ENCODE assay signal across 4 worm cellular contexts in genomic region chrV:9796002-9796401, ce11.
TF ChIP-seq lines count a peak whose summit lies in the region.

No protein-coding gene starts in this region.

TF ChIP-seq in whole organism, L1 larva, 84 proteins besides CTCF, POLR2A, EP300 and RAD21 (continues in another document):
- TF ChIP-seq lir-3 (tag; optimal IDR thresholded peaks at IDR 0.05; lab: Kevin White, UChicago; ENCODE audit: poor library complexity), result no peak
- TF ChIP-seq elt-2 (tag; optimal IDR thresholded peaks at IDR 0.05; lab: Kevin White, UChicago), result no peak
- TF ChIP-seq F16B12.6 (tag; optimal IDR thresholded peaks at IDR 0.05; lab: Kevin White, UChicago), result no peak
- no peak for TF ChIP-seq C04F5.9 (tag; optimal IDR thresholded peaks at IDR 0.05; lab: Kevin White, UChicago)
- TF ChIP-seq nhr-85 (tag; lab: Kevin White, UChicago), result no peak
- no peak for TF ChIP-seq C16A3.4 (tag; optimal IDR thresholded peaks at IDR 0.05; lab: Kevin White, UChicago)
- no peak for TF ChIP-seq lin-15B (tag; optimal IDR thresholded peaks at IDR 0.05; lab: Kevin White, UChicago)
- TF ChIP-seq efl-3 (GFP tag; optimal IDR thresholded peaks at IDR 0.05; lab: Kevin White, UChicago), result no peak
- TF ChIP-seq dsc-1 (tag; optimal IDR thresholded peaks at IDR 0.05; lab: Kevin White, UChicago), result peak; percentile 77
- TF ChIP-seq pax-3 (tag; optimal IDR thresholded peaks at IDR 0.05; lab: Kevin White, UChicago), result peak; percentile 30
- no peak for TF ChIP-seq unc-30 (tag; optimal IDR thresholded peaks at IDR 0.05; lab: Kevin White, UChicago)
- no peak for TF ChIP-seq hlh-4 (tag; optimal IDR thresholded peaks at IDR 0.05; lab: Kevin White, UChicago)
- TF ChIP-seq elt-3 (tag; optimal IDR thresholded peaks at IDR 0.05; lab: Kevin White, UChicago), result no peak
- no peak for TF ChIP-seq snu-23 (GFP tag; optimal IDR thresholded peaks at IDR 0.05; lab: Kevin White, UChicago)
- no peak for TF ChIP-seq tlp-1 (tag; optimal IDR thresholded peaks at IDR 0.05; lab: Kevin White, UChicago)
- TF ChIP-seq fkh-10 (GFP tag; optimal IDR thresholded peaks at IDR 0.05; lab: Kevin White, UChicago), result peak; percentile 24
- no peak for TF ChIP-seq ztf-4 (tag; optimal IDR thresholded peaks at IDR 0.05; lab: Kevin White, UChicago)
- no peak for TF ChIP-seq pqm-1 (tag; optimal IDR thresholded peaks at IDR 0.05; lab: Kevin White, UChicago)
- TF ChIP-seq lin-39 (tag; optimal IDR thresholded peaks at IDR 0.05; lab: Kevin White, UChicago), result no peak
- TF ChIP-seq skn-1 (tag; optimal IDR thresholded peaks at IDR 0.05; lab: Kevin White, UChicago), result no peak
- no peak for TF ChIP-seq lin-35 (GFP tag; optimal IDR thresholded peaks at IDR 0.05; lab: Kevin White, UChicago)
- no peak for TF ChIP-seq sup-37 (GFP tag; optimal IDR thresholded peaks at IDR 0.05; lab: Kevin White, UChicago)
- no peak for TF ChIP-seq zip-4 (GFP tag; optimal IDR thresholded peaks at IDR 0.05; lab: Kevin White, UChicago)
- no peak for TF ChIP-seq sox-4 (tag; optimal IDR thresholded peaks at IDR 0.05; lab: Kevin White, UChicago)
- no peak for TF ChIP-seq mep-1 (tag; optimal IDR thresholded peaks at IDR 0.05; lab: Kevin White, UChicago)

TF ChIP-seq in whole organism, L2 larva, 48 proteins besides CTCF, POLR2A, EP300 and RAD21:
- TF ChIP-seq F13H6.1 (tag; optimal IDR thresholded peaks at IDR 0.05; lab: Kevin White, UChicago) (no peak), lin-11 (tag; optimal IDR thresholded peaks at IDR 0.05; lab: Kevin White, UChicago) (peak; percentile 20)

TF ChIP-seq in whole organism, late embryonic, 69 proteins besides CTCF, POLR2A, EP300 and RAD21:
- no peak for TF ChIP-seq elt-4 (tag; optimal IDR thresholded peaks at IDR 0.05; lab: Kevin White, UChicago)
- peak; percentile 37 for TF ChIP-seq unc-42 (tag; optimal IDR thresholded peaks at IDR 0.05; lab: Kevin White, UChicago)

TF ChIP-seq in whole organism, mixed stage, embryonic, 35 proteins besides CTCF, POLR2A, EP300 and RAD21:
- TF ChIP-seq cnd-1 (tag; optimal IDR thresholded peaks at IDR 0.05; lab: Kevin White, UChicago) (no peak), nhr-2 (tag; optimal IDR thresholded peaks at IDR 0.05; lab: Kevin White, UChicago) (no peak), ces-1 (GFP tag; optimal IDR thresholded peaks at IDR 0.05; lab: Kevin White, UChicago) (peak; percentile 17)

Comparison
In these comparisons a context has a peak if more than half of its experiments do, and no peak if none do; other contexts are left out.
1. Of the 10 proteins assayed by ChIP-seq in both whole organism, L1 larva and whole organism, late embryonic: peak only in whole organism, L1 larva: fkh-10; only in whole organism, late embryonic: none; in both: none; in neither: 9.